Worm (Caenorhabditis elegans): Measurements from ENCODE around the gene irld-18.
"Not testable (repeated sequence)": the region's sequence is repeated elsewhere in the genome, so short reads cannot be mapped to it uniquely, and the experiment has no call there.

The irld-18 gene

ce11 chrIV:14562649-14563268, 18.1 kb downstream of the irld-18 start:
- TF ChIP-seq nfya-1 (tag; optimal IDR thresholded peaks at IDR 0.05; ENCODE audit: insufficient read depth) (no peak), pha-4 (tag; optimal IDR thresholded peaks at IDR 0.05) (peak; percentile 34), snpc-4 (tag; optimal IDR thresholded peaks at IDR 0.05) (peak; percentile 3), elt-2 (tag; optimal IDR thresholded peaks at IDR 0.05) (peak; percentile 50), pqm-1 (tag; optimal IDR thresholded peaks at IDR 0.05) (peak; percentile 13)

- TF ChIP-seq elt-3 (tag; optimal IDR thresholded peaks at IDR 0.05) (no peak), pha-4 (tag; optimal IDR thresholded peaks at IDR 0.05) (peak; percentile 79), mml-1 (tag; optimal IDR thresholded peaks at IDR 0.05) (no peak), nhr-237 (tag; optimal IDR thresholded peaks at IDR 0.05) (no peak), nhr-77 (tag; optimal IDR thresholded peaks at IDR 0.05) (no peak), ztf-11 (tag; optimal IDR thresholded peaks at IDR 0.05) (no peak), ceh-9 (tag; optimal IDR thresholded peaks at IDR 0.05) (no peak), jun-1 (tag; optimal IDR thresholded peaks at IDR 0.05) (peak; percentile 15), nhr-23 (tag; optimal IDR thresholded peaks at IDR 0.05) (no peak), elt-2 (tag; optimal IDR thresholded peaks at IDR 0.05) (peak; percentile 83), ceh-28 (tag; optimal IDR thresholded peaks at IDR 0.05) (no peak), egl-27 (tag; optimal IDR thresholded peaks at IDR 0.05) (no peak), lin-39 (tag; optimal IDR thresholded peaks at IDR 0.05) (no peak), pqm-1 (tag; optimal IDR thresholded peaks at IDR 0.05) (peak; percentile 49), eor-1 (tag; optimal IDR thresholded peaks at IDR 0.05) (no peak)
Measured at ce11 chrIV:14561677-14562076, 19.2 kb downstream of the irld-18 start.

DNA sequence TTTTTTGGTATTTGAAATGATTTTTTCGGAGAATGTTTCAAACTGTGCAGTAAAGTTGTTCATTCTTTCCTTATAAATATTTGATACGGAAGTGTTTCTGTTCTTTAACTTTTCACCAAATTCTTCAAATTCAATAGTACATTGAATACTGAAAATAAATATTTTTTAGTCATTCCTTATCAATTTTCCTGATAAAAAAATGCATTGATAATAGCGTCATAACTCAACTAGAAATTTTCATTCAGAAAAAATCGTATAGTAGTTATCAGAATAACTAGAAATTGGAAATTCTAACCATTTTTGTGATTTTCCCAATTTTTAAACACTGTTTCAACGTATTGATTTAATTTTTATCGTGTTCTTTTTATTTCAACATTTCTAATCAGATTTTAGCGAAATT, 21.6 kb downstream of the irld-18 start:
- TF ChIP-seq pqm-1 (tag; optimal IDR thresholded peaks at IDR 0.05) = peak; percentile 57
- TF ChIP-seq ceh-28 (tag; optimal IDR thresholded peaks at IDR 0.05) = no peak
- no peak for TF ChIP-seq mml-1 (tag; optimal IDR thresholded peaks at IDR 0.05)
- no peak for TF ChIP-seq jun-1 (tag; optimal IDR thresholded peaks at IDR 0.05)
- TF ChIP-seq nhr-77 (tag; optimal IDR thresholded peaks at IDR 0.05) = no peak
- no peak for TF ChIP-seq daf-12 (tag; optimal IDR thresholded peaks at IDR 0.05)
- TF ChIP-seq nhr-67 (tag; optimal IDR thresholded peaks at IDR 0.05) = no peak
- peak; percentile 54 for TF ChIP-seq elt-2 (tag; optimal IDR thresholded peaks at IDR 0.05)
- no peak for TF ChIP-seq nhr-28 (tag; optimal IDR thresholded peaks at IDR 0.05)
- TF ChIP-seq pha-4 (tag; optimal IDR thresholded peaks at IDR 0.05) = peak; percentile 32
- TF ChIP-seq nhr-11 (tag; optimal IDR thresholded peaks at IDR 0.05) = no peak

DNA sequence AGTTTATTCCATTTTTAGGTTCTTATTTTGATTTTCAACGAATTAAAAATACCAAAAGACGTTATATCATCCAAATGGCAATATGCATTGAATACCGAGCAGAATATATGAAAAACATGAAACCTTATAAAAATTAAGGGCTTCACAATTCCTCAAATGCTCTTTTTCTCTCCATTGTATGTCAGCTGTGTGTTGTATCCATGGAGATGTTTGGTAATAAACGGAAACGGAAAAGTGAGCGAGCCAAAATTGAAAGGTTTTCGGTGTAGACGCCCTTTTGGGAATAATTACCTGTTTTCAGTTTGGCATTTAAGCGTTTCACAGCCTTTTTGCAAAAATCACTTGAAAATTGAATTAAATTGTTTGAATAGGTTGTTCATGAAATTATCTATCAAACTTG, 23.2 kb downstream of the irld-18 start:
- TF ChIP-seq nhr-67 (tag; optimal IDR thresholded peaks at IDR 0.05) = no peak
- TF ChIP-seq nhr-76 (tag; optimal IDR thresholded peaks at IDR 0.05) = no peak
- no peak for TF ChIP-seq eor-1 (tag; optimal IDR thresholded peaks at IDR 0.05)
- TF ChIP-seq elt-2 (tag; optimal IDR thresholded peaks at IDR 0.05) = no peak
- TF ChIP-seq nhr-77 (tag; optimal IDR thresholded peaks at IDR 0.05) = no peak
- TF ChIP-seq nhr-23 (tag; optimal IDR thresholded peaks at IDR 0.05) = no peak
- no peak for TF ChIP-seq mml-1 (tag; optimal IDR thresholded peaks at IDR 0.05)
- TF ChIP-seq aly-2 (tag; optimal IDR thresholded peaks at IDR 0.05) = no peak
- TF ChIP-seq unc-62 (GFP tag; optimal IDR thresholded peaks at IDR 0.05) = no peak
- TF ChIP-seq elt-3 (tag; optimal IDR thresholded peaks at IDR 0.05) = no peak
- TF ChIP-seq sea-2 (GFP tag; optimal IDR thresholded peaks at IDR 0.05) = no peak
- no peak for TF ChIP-seq pqm-1 (tag; optimal IDR thresholded peaks at IDR 0.05)
- TF ChIP-seq ztf-4 (tag; optimal IDR thresholded peaks at IDR 0.05) = no peak
- TF ChIP-seq jun-1 (tag; optimal IDR thresholded peaks at IDR 0.05) = no peak
- TF ChIP-seq lsy-12 (tag; optimal IDR thresholded peaks at IDR 0.05) = no peak
- no peak for TF ChIP-seq mdl-1 (tag; optimal IDR thresholded peaks at IDR 0.05)

DNA sequence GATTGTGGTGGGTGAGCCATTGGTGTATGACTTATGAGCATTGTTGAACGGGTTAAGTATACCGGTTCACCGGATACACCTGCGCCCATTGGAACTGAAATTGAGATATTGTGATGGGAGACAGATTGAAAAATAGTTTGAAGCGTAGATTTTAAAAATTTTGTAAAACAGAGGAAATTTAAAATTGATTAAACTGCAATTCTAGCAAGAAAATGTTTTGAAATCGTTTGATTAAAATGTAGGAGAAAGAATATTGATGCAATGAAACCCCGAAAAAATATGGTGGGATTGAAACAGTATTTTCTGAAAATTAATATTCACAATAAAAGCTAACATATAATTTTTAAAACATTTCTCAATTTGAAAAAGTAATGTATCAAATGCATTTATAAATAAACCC, 26.1 kb downstream of the irld-18 start, which contains the start of gene Y57G11B.6:
Gene Y57G11B.6, minus strand, starts transcription at position 101 of the 400 bp plus-strand sequence.
- TF ChIP-seq zag-1 (tag; optimal IDR thresholded peaks at IDR 0.05) = no peak

- not testable (repeated sequence) for TF ChIP-seq daf-12 (tag; optimal IDR thresholded peaks at IDR 0.05); unc-62 (GFP tag; optimal IDR thresholded peaks at IDR 0.05); lin-39 (tag; optimal IDR thresholded peaks at IDR 0.05)
Measured at ce11 chrIV:14551870-14552269, 29.0 kb downstream of the irld-18 start, which contains the start of gene pals-30. Gene pals-30 (minus strand): TSS chrIV:14551970.
